Fruit fly (Drosophila melanogaster) whole organism, wandering third instar larva: ENCODE measurements around the gene fy.

Experiments
- CG32264 ChIP-seq: fragments of 200-800 bp; sonication (Bioruptor generic); optimal IDR thresholded peaks from 2 replicates; lab custom pipeline; 2016; ENCODE audit warnings: missing biosample characterization, missing genetic modification characterization
- Dfd ChIP-seq: fragments of >200 bp; optimal IDR thresholded peaks from 2 replicates; lab custom pipeline; 2017; ENCODE audit warnings: missing biosample characterization, missing genetic modification characterization
- Dif ChIP-seq: fragments of 200-275, 200-300 bp; sonication (Bioruptor generic); optimal IDR thresholded peaks from 2 replicates; lab custom pipeline; 2018; ENCODE audit warnings: missing biosample characterization, missing genetic modification characterization; ENCODE audit not compliant: partially characterized antibody
- GATAd ChIP-seq: sonication (Bioruptor generic); optimal IDR thresholded peaks from 2 replicates; lab custom pipeline; 2016; ENCODE audit warnings: missing biosample characterization, missing genetic modification characterization
- HLH106 ChIP-seq: fragments of 200-800 bp; optimal IDR thresholded peaks from 3 replicates; lab custom pipeline; 2019; ENCODE audit warnings: missing biosample characterization, mild to moderate bottlenecking, missing genetic modification characterization, moderate library complexity
- Hnf4 ChIP-seq: fragments of 200-800 bp; sonication (Bioruptor generic); optimal IDR thresholded peaks from 2 replicates; lab custom pipeline; 2016; ENCODE audit warnings: missing biosample characterization, mild to moderate bottlenecking, missing genetic modification characterization
- Hr78 ChIP-seq: fragments of >200 bp; optimal IDR thresholded peaks from 2 replicates; lab custom pipeline; 2017; ENCODE audit warnings: missing biosample characterization, missing genetic modification characterization
- Jra ChIP-seq: sonication (Bioruptor generic); optimal IDR thresholded peaks from 2 replicates; lab custom pipeline; 2016; ENCODE audit warnings: missing biosample characterization, missing genetic modification characterization
- Myc ChIP-seq: fragments of >200 bp; optimal IDR thresholded peaks from 2 replicates; lab custom pipeline; 2017
- N ChIP-seq: fragments of >200 bp; optimal IDR thresholded peaks from 2 replicates; lab custom pipeline; 2018; ENCODE audit warnings: missing biosample characterization, missing external identifiers, missing genetic modification characterization
- OdsH ChIP-seq: fragments of 200-800 bp; sonication (Bioruptor generic); optimal IDR thresholded peaks from 2 replicates; lab custom pipeline; 2016; ENCODE audit warnings: missing biosample characterization, mild to moderate bottlenecking, missing genetic modification characterization
- Rel ChIP-seq, 2 experiments: fragments of 200-800 bp; sonication (Bioruptor generic) in 1 of 2; optimal IDR thresholded peaks; 2 replicates in 1 of 2; 3 replicates in 1 of 2; lab custom pipeline; 2016 to 2019; ENCODE audit warnings: mild to moderate bottlenecking in 2 of 2, missing biosample characterization in 2 of 2, missing genetic modification characterization in 2 of 2, moderate library complexity in 1 of 2
- Vsx2 ChIP-seq: fragments of 200-300, 225-300 bp; sonication (Bioruptor generic); optimal IDR thresholded peaks from 2 replicates; lab custom pipeline; 2018; ENCODE audit warnings: missing biosample characterization, missing genetic modification characterization; ENCODE audit not compliant: partially characterized antibody
- br ChIP-seq: fragments of 200-800 bp; sonication (Bioruptor generic); optimal IDR thresholded peaks from 2 replicates; lab custom pipeline; 2016; ENCODE audit warnings: missing biosample characterization, missing genetic modification characterization
- brk ChIP-seq: fragments of 200-800 bp; sonication (Bioruptor generic); optimal IDR thresholded peaks from 2 replicates; lab custom pipeline; 2016; ENCODE audit warnings: missing biosample characterization, mild to moderate bottlenecking, missing genetic modification characterization
- dl ChIP-seq, 2 experiments: fragments of 175-275, 200-275 bp in 1 of 2; fragments of 200-275 bp in 1 of 2; sonication (Bioruptor generic); optimal IDR thresholded peaks; lab custom pipeline; 2018; ENCODE audit warnings: mild to moderate bottlenecking in 2 of 2, missing biosample characterization in 2 of 2, missing genetic modification characterization in 2 of 2, moderate library complexity in 2 of 2; ENCODE audit not compliant: partially characterized antibody in 2 of 2, insufficient read depth in 1 of 2
- dmrt93B ChIP-seq: fragments of 200-800 bp; sonication (Bioruptor generic); optimal IDR thresholded peaks from 2 replicates; lab custom pipeline; 2018; ENCODE audit warnings: missing biosample characterization, mild to moderate bottlenecking, missing genetic modification characterization
- ey ChIP-seq: fragments of 200-800 bp; sonication (Bioruptor generic); optimal IDR thresholded peaks from 2 replicates; lab custom pipeline; 2016; ENCODE audit warnings: missing biosample characterization, missing genetic modification characterization
- foxo ChIP-seq, 2 experiments: fragments of 200-800 bp; sonication (Bioruptor generic); optimal IDR thresholded peaks; 2 replicates in 1 of 2; 3 replicates in 1 of 2; lab custom pipeline; 2016 to 2017; ENCODE audit warnings: missing biosample characterization in 2 of 2, missing genetic modification characterization in 2 of 2
- h ChIP-seq: fragments of 200-800 bp; sonication (Bioruptor generic); optimal IDR thresholded peaks from 3 replicates; lab custom pipeline; 2016; ENCODE audit warnings: missing biosample characterization, mild to moderate bottlenecking, missing genetic modification characterization
- jim ChIP-seq: fragments of 175-275, 200-325 bp; sonication (Bioruptor generic); optimal IDR thresholded peaks from 2 replicates; lab custom pipeline; 2016; ENCODE audit warnings: missing biosample characterization, mild to moderate bottlenecking, missing genetic modification characterization
- lola ChIP-seq: fragments of >200 bp; optimal IDR thresholded peaks from 2 replicates; lab custom pipeline; 2017; ENCODE audit warnings: missing biosample characterization, missing genetic modification characterization
- pan ChIP-seq: fragments of >200 bp; optimal IDR thresholded peaks from 2 replicates; lab custom pipeline; 2017
- rgr ChIP-seq: fragments of 200-800 bp; sonication (Bioruptor generic); optimal IDR thresholded peaks from 3 replicates; lab custom pipeline; 2016; ENCODE audit warnings: missing biosample characterization, mild to moderate bottlenecking, missing genetic modification characterization
- sage ChIP-seq: fragments of 200-800 bp; sonication (Bioruptor generic); optimal IDR thresholded peaks from 2 replicates; lab custom pipeline; 2016; ENCODE audit warnings: missing biosample characterization, mild to moderate bottlenecking, missing genetic modification characterization
- sv ChIP-seq: fragments of 200-800 bp; sonication (Bioruptor generic); optimal IDR thresholded peaks from 3 replicates; lab custom pipeline; 2016; ENCODE audit warnings: missing biosample characterization, missing genetic modification characterization
- tai ChIP-seq: sonication (Bioruptor generic); optimal IDR thresholded peaks from 2 replicates; lab custom pipeline; 2016; ENCODE audit warnings: missing biosample characterization, missing genetic modification characterization
- usp ChIP-seq: fragments of >200 bp; optimal IDR thresholded peaks from 2 replicates; lab custom pipeline; 2017; ENCODE audit warnings: missing biosample characterization, missing genetic modification characterization

Gene fy

DNA sequence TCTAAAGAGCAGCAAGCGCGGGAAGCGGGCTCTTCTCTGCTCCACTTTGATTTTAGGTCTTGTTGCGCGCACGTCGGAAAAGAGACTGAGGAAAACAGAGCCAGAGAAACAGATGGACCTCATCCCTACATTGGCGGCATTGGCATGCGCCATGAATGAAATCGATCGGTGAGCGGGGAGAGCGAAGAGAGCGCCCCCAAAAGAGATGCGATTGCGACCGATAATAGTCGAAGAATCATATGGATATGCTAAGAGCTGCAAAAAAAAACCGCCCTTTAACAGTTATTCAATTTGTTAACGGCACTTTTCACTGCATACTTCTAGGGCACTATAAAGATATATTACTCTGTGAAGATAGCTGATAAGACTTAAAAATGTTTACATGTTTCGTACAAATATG, 30.4 kb upstream of the fy start, which contains the start of gene grk:
grk (minus strand) TSS at position 87 of the 400 bp plus-strand sequence.
- peak; percentile 22 for TF ChIP-seq Dif
- no peak for TF ChIP-seq usp
- TF ChIP-seq ey (GFP tag; lab: Kevin White, UChicago): no peak
- TF ChIP-seq, all 38 proteins: peak for 1

- TF ChIP-seq br (GFP tag; lab: Kevin White, UChicago) (no peak), lola (GFP tag; lab: Kevin White, UChicago) (no peak), h (GFP tag; lab: Kevin White, UChicago) (no peak), dmrt93B (GFP tag; lab: Kevin White, UChicago) (no peak), Hnf4 (GFP tag; lab: Kevin White, UChicago) (no peak), GATAd (GFP tag; lab: Kevin White, UChicago) (no peak), CG32264 (GFP tag; lab: Kevin White, UChicago) (no peak), Dif (no peak), sv (GFP tag; lab: Kevin White, UChicago) (no peak), foxo (GFP tag; optimal IDR thresholded peaks at IDR 0.05; lab: Kevin White, UChicago) (no peak), Rel (GFP tag; optimal IDR thresholded peaks at IDR 0.05; lab: Kevin White, UChicago) (no peak), Rel (tag; optimal IDR thresholded peaks at IDR 0.05; lab: Kevin White, UChicago) (no peak), HLH106 (no peak), Jra (GFP tag; lab: Kevin White, UChicago) (no peak), dl (GFP tag; optimal IDR thresholded peaks at IDR 0.05; lab: Kevin White, UChicago; ENCODE audit: insufficient read depth in 1 of 2, partially characterized antibody in 2 of 2) (no peak), Vsx2 (GFP tag; lab: Kevin White, UChicago) (no peak)
Observed at dm6 chr2L:8432130-8432529, 29.1 kb upstream of the fy start.

DNA sequence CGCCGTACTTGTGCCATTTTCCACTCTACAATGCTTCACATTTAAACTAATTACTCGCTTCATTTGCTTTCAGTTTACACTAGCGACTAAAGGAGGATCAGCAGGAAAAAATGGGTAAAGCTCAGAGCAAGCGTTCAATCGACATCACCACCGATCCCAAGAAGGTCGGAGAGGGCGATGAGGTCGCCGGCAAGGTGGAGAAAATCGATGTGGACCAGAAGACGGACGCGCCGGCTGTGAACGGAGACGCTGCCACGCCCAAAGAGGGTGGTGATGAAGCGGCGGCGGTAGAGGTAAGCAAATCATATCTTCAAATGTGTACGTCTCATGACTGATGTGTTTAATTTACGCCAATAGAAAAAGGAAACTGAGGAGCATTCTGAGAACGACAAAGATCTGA, 23.7 kb upstream of the fy start:
- TF ChIP-seq pan (lab: Kevin White, UChicago): no peak

DNA sequence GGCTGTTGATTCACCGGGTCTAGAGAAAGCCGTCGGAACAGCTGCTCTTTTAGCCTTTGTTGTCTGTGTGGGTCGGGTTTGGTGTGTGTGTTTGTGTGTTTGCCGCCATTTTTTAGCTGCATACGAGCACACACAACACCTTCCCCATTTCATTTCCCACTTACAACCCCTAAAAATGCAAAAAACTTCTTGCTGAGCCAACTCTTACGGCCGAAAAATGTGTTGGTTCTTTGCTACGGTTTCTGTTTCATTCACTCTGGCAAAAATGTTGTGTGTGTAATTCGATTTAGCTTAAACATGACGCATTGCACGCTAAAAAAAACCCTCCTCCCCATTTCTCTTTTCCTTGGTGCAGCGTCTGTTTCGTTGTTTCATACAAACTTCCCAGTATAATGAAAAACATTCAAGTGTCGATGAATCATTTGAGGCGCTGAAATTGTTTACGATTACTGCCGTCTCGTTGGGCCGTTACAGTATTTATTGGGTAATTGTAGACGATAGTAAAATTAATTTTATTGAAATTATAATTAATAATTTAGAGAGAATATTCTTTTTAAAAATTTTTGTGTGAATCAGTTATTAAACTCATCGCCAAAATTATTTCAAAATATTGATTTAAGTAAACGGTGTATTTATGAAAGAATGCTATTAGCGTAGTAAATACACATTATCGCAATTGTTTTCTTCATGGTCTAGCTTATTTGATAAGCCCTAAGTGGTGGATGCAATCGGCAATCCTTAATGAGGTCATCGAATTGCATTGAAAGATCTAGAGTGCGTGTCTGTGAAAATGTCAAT, 23.1 kb upstream of the fy start:
- TF ChIP-seq Jra (GFP tag; lab: Kevin White, UChicago) (peak; percentile 45), sage (peak; percentile 17), Dif (no peak), Hnf4 (GFP tag; lab: Kevin White, UChicago) (peak; percentile 10), pan (lab: Kevin White, UChicago) (no peak), jim (no peak), Hr78 (no peak)

- TF ChIP-seq tai: peak; percentile 36
- no peak for TF ChIP-seq N (GFP tag; lab: Kevin White, UChicago)
- TF ChIP-seq Myc (lab: Kevin White, UChicago): no peak
Observed at dm6 chr2L:8425212-8425611, 22.1 kb upstream of the fy start.

- TF ChIP-seq dl (GFP tag; optimal IDR thresholded peaks at IDR 0.05; lab: Kevin White, UChicago; ENCODE audit: insufficient read depth in 1 of 2, partially characterized antibody in 2 of 2) (peak in 1 of 2 experiments; percentile 13), rgr (GFP tag; lab: Kevin White, UChicago) (no peak), OdsH (GFP tag; lab: Kevin White, UChicago) (no peak), Dfd (GFP tag; lab: Kevin White, UChicago) (no peak), jim (no peak), Dif (peak; percentile 22)
- TF ChIP-seq, all 38 proteins: peak for 2
Observed at dm6 chr2L:8424662-8425208, 21.7 kb upstream of the fy start.

dm6 chr2L:8424090-8424470, 21.0 kb upstream of the fy start:
- TF ChIP-seq Rel (GFP tag; optimal IDR thresholded peaks at IDR 0.05; lab: Kevin White, UChicago) (no peak), Rel (tag; optimal IDR thresholded peaks at IDR 0.05; lab: Kevin White, UChicago) (peak; percentile 8), jim (no peak), h (GFP tag; lab: Kevin White, UChicago) (peak; percentile 6), br (GFP tag; lab: Kevin White, UChicago) (no peak), brk (peak; percentile 38)
- TF ChIP-seq, all 38 proteins: peak for 3
